Fruit fly (Drosophila melanogaster) whole organism, embryonic: ENCODE results near the gene Pdh.
A peak's percentile ranks its signal among the peaks of the same experiment; 100 is the strongest.

Source experiments
- ATbp ChIP-seq: fragments of 200-800 bp; sonication (Bioruptor generic); optimal IDR thresholded peaks from 2 replicates; lab custom pipeline; 2017; ENCODE audit warnings: missing biosample characterization, mild to moderate bottlenecking, missing genetic modification characterization, missing genetic modification reagents
- Atf6 ChIP-seq: fragments of 200-800 bp; sonication (Bioruptor generic); IDR thresholded peaks from 2 replicates; pipeline ENCODE4 v1.3.6; 2022; ENCODE audit warnings: missing biosample characterization, missing genetic modification characterization
- B-H2 ChIP-seq: fragments of 200-800 bp; sonication (Bioruptor generic); optimal IDR thresholded peaks from 2 replicates; lab custom pipeline; 2018; ENCODE audit warnings: missing biosample characterization, mild to moderate bottlenecking, missing genetic modification characterization
- Bgb ChIP-seq: fragments of 200-800 bp; sonication (Bioruptor generic); IDR thresholded peaks from 2 replicates; pipeline ENCODE4 v1.3.6; 2022; ENCODE audit warnings: missing biosample characterization, missing genetic modification characterization; ENCODE audit not compliant: partially characterized antibody
- CG10462 ChIP-seq: fragments of 200-800 bp; sonication (Bioruptor generic); optimal IDR thresholded peaks from 2 replicates; lab custom pipeline; 2016; ENCODE audit warnings: missing biosample characterization, missing genetic modification characterization
- CG10959 ChIP-seq: fragments of 200-800 bp; sonication (Bioruptor generic); IDR thresholded peaks from 2 replicates; pipeline ENCODE4 v1.3.6; 2022; ENCODE audit warnings: missing biosample characterization, missing genetic modification characterization
- CG11456 ChIP-seq: fragments of 200-800 bp; sonication (Bioruptor generic); IDR thresholded peaks from 3 replicates; pipeline ENCODE4 v1.3.6; 2022; ENCODE audit warnings: missing biosample characterization, missing genetic modification characterization
- CG12104 ChIP-seq: fragments of 200-800 bp; sonication (Bioruptor generic); optimal IDR thresholded peaks from 3 replicates; lab custom pipeline; 2016; ENCODE audit warnings: missing biosample characterization, missing genetic modification characterization
- CG12219 ChIP-seq: fragments of 200-800 bp; sonication (Bioruptor generic); optimal IDR thresholded peaks from 3 replicates; lab custom pipeline; 2018; ENCODE audit warnings: missing biosample characterization, mild to moderate bottlenecking, missing genetic modification characterization
- CG13624 ChIP-seq: fragments of 200-800 bp; sonication (Bioruptor generic); optimal IDR thresholded peaks from 2 replicates; lab custom pipeline; 2016; ENCODE audit warnings: missing biosample characterization, missing genetic modification characterization
- CG15696 ChIP-seq: fragments of 200-800 bp; sonication (Bioruptor generic); optimal IDR thresholded peaks from 2 replicates; lab custom pipeline; 2019; ENCODE audit warnings: missing biosample characterization, mild to moderate bottlenecking, missing genetic modification characterization, moderate library complexity
- CG17829 ChIP-seq: fragments of 200-800 bp; optimal IDR thresholded peaks from 2 replicates; lab custom pipeline; 2019; ENCODE audit warnings: missing biosample characterization, mild to moderate bottlenecking, missing genetic modification characterization, moderate library complexity
- CG30431 ChIP-seq: fragments of 200-800 bp; sonication (Bioruptor generic); optimal IDR thresholded peaks from 2 replicates; lab custom pipeline; 2017; ENCODE audit warnings: missing biosample characterization, missing genetic modification characterization
- CG3065 ChIP-seq: fragments of 200-800 bp; sonication (Bioruptor generic); optimal IDR thresholded peaks from 2 replicates; lab custom pipeline; 2016; ENCODE audit warnings: missing biosample characterization, missing genetic modification characterization
- CG31365 ChIP-seq: fragments of 200-800 bp; sonication (Bioruptor generic); optimal IDR thresholded peaks from 2 replicates; lab custom pipeline; 2018; ENCODE audit warnings: missing biosample characterization, mild to moderate bottlenecking, missing genetic modification characterization
- CG31388 ChIP-seq: fragments of 200-800 bp; sonication (Bioruptor generic); optimal IDR thresholded peaks from 2 replicates; lab custom pipeline; 2016; ENCODE audit warnings: missing biosample characterization, missing genetic modification characterization
- CG34376 ChIP-seq: fragments of 200-800 bp; sonication (Bioruptor generic); optimal IDR thresholded peaks from 2 replicates; lab custom pipeline; 2018; ENCODE audit warnings: missing biosample characterization, mild to moderate bottlenecking, missing genetic modification characterization
- CG4328 ChIP-seq: fragments of 200-800 bp; sonication (Bioruptor generic); optimal IDR thresholded peaks from 3 replicates; lab custom pipeline; 2017; ENCODE audit warnings: missing biosample characterization, missing genetic modification reagents, missing genetic modification characterization
- CG5245 ChIP-seq: fragments of 200-800 bp; sonication (Bioruptor generic); optimal IDR thresholded peaks from 3 replicates; lab custom pipeline; 2016; ENCODE audit warnings: missing biosample characterization, missing genetic modification characterization
- CG8281 ChIP-seq: fragments of 200-800 bp; sonication (Bioruptor generic); optimal IDR thresholded peaks from 2 replicates; lab custom pipeline; 2018; ENCODE audit warnings: missing biosample characterization, mild to moderate bottlenecking, missing genetic modification characterization, moderate library complexity
- CG9817 ChIP-seq: fragments of 200-800 bp; sonication (Bioruptor generic); optimal IDR thresholded peaks from 2 replicates; lab custom pipeline; 2018; ENCODE audit warnings: missing biosample characterization, mild to moderate bottlenecking, missing genetic modification characterization, moderate library complexity
- CkIIα-i1 ChIP-seq: fragments of 200-800 bp; sonication (Bioruptor generic); IDR thresholded peaks from 2 replicates; pipeline ENCODE4 v1.3.6; 2022; ENCODE audit warnings: missing biosample characterization, missing genetic modification characterization
- Dbx ChIP-seq: fragments of 200-800 bp; sonication (Bioruptor generic); IDR thresholded peaks from 3 replicates; pipeline ENCODE4 v1.3.6; 2022; ENCODE audit warnings: missing biosample characterization, missing genetic modification characterization
- Dek ChIP-seq: fragments of 200-800 bp; sonication (Bioruptor generic); optimal IDR thresholded peaks from 3 replicates; lab custom pipeline; 2019; ENCODE audit warnings: missing biosample characterization, mild to moderate bottlenecking, missing genetic modification characterization, moderate library complexity
- HLH54F ChIP-seq: fragments of 200-800 bp; sonication (Bioruptor generic); optimal IDR thresholded peaks from 3 replicates; lab custom pipeline; 2016; ENCODE audit warnings: missing biosample characterization, missing genetic modification characterization
- Hr39 ChIP-seq: fragments of >200 bp; optimal IDR thresholded peaks from 2 replicates; lab custom pipeline; 2017
- Hr78 ChIP-seq, 2 experiments: fragments of 200-800 bp in 1 of 2; fragments of >200 bp in 1 of 2; sonication (Bioruptor generic) in 1 of 2; optimal IDR thresholded peaks; 2 replicates each; lab custom pipeline; 2017 to 2019; ENCODE audit warnings: missing biosample characterization in 2 of 2, missing genetic modification characterization in 2 of 2, mild to moderate bottlenecking in 1 of 2, moderate library complexity in 1 of 2
- MBD-R2 ChIP-seq: fragments of 200-800 bp; sonication (Bioruptor generic); IDR thresholded peaks from 2 replicates; pipeline ENCODE4 v1.3.6; 2022; ENCODE audit warnings: missing biosample characterization, missing genetic modification characterization
- Mad ChIP-seq: fragments of 200-800 bp; sonication (Bioruptor generic); optimal IDR thresholded peaks from 2 replicates; lab custom pipeline; 2016; ENCODE audit warnings: missing biosample characterization, missing genetic modification characterization
- Ptx1 ChIP-seq: fragments of 200-800 bp; sonication (Bioruptor generic); IDR thresholded peaks from 2 replicates; pipeline ENCODE4 v1.3.6; 2022; ENCODE audit warnings: missing biosample characterization, missing genetic modification characterization
- Ravus ChIP-seq: fragments of 200-800 bp; sonication (Bioruptor generic); IDR thresholded peaks from 2 replicates; pipeline ENCODE4 v1.3.6; 2022; ENCODE audit warnings: missing biosample characterization, missing genetic modification characterization
- Rx ChIP-seq: fragments of 200-800 bp; sonication (Bioruptor generic); IDR thresholded peaks from 2 replicates; pipeline ENCODE4 v1.3.6; 2022; ENCODE audit warnings: missing biosample characterization, missing genetic modification characterization
- Side ChIP-seq: fragments of 200-800 bp; sonication (Bioruptor generic); optimal IDR thresholded peaks from 2 replicates; lab custom pipeline; 2016; ENCODE audit warnings: missing biosample characterization, missing genetic modification characterization
- Sox102F ChIP-seq: fragments of 200-800 bp; sonication (Bioruptor generic); optimal IDR thresholded peaks from 2 replicates; lab custom pipeline; 2018; ENCODE audit warnings: missing biosample characterization, mild to moderate bottlenecking, missing genetic modification characterization, moderate library complexity
- Vsx1 ChIP-seq: fragments of 200-800 bp; sonication (Bioruptor generic); optimal IDR thresholded peaks from 2 replicates; lab custom pipeline; 2017; ENCODE audit warnings: missing biosample characterization, mild to moderate bottlenecking, missing genetic modification characterization, missing genetic modification reagents
- ap ChIP-seq: fragments of 200-800 bp; sonication (Bioruptor generic); IDR thresholded peaks from 2 replicates; pipeline ENCODE4 v1.3.6; 2022; ENCODE audit warnings: missing biosample characterization, missing genetic modification characterization
- crol ChIP-seq: fragments of 200-800 bp; sonication (Bioruptor generic); IDR thresholded peaks from 2 replicates; pipeline ENCODE4 v1.3.6; 2022; ENCODE audit warnings: missing biosample characterization, missing genetic modification characterization
- da ChIP-seq: fragments of 200-800 bp; sonication (Bioruptor generic); optimal IDR thresholded peaks from 2 replicates; lab custom pipeline; 2016; ENCODE audit warnings: missing biosample characterization, missing genetic modification characterization
- dan ChIP-seq: fragments of 200-800 bp; sonication (Bioruptor generic); IDR thresholded peaks from 2 replicates; pipeline ENCODE4 v1.3.6; 2022; ENCODE audit warnings: missing biosample characterization, missing genetic modification characterization
- dmrt11E ChIP-seq: fragments of 200-800 bp; sonication (Bioruptor generic); optimal IDR thresholded peaks from 3 replicates; lab custom pipeline; 2018; ENCODE audit warnings: missing biosample characterization, mild to moderate bottlenecking, missing genetic modification characterization, moderate library complexity
- grau ChIP-seq: fragments of 200-800 bp; optimal IDR thresholded peaks from 3 replicates; lab custom pipeline; 2019; ENCODE audit warnings: missing biosample characterization, mild to moderate bottlenecking, missing genetic modification characterization, moderate library complexity
- kah ChIP-seq: fragments of 200-800 bp; sonication (Bioruptor generic); optimal IDR thresholded peaks from 2 replicates; lab custom pipeline; 2018; ENCODE audit warnings: missing biosample characterization, mild to moderate bottlenecking, missing genetic modification characterization
- kay ChIP-seq: fragments of 200-800 bp; sonication (Bioruptor generic); optimal IDR thresholded peaks from 2 replicates; lab custom pipeline; 2016; ENCODE audit warnings: missing biosample characterization, missing genetic modification characterization
- ken ChIP-seq: fragments of 200-800 bp; sonication (Bioruptor generic); IDR thresholded peaks from 3 replicates; pipeline ENCODE4 v1.3.6; 2022; ENCODE audit warnings: missing biosample characterization, missing genetic modification characterization
- pb ChIP-seq: fragments of 200-800 bp; sonication (Bioruptor generic); optimal IDR thresholded peaks from 3 replicates; lab custom pipeline; 2016; ENCODE audit warnings: missing biosample characterization, missing genetic modification characterization
- pho ChIP-seq: fragments of 200-800 bp; sonication (Bioruptor generic); optimal IDR thresholded peaks from 2 replicates; lab custom pipeline; 2016; ENCODE audit warnings: missing biosample characterization, missing genetic modification characterization
- salm ChIP-seq: fragments of 200-800 bp; sonication (Bioruptor generic); optimal IDR thresholded peaks from 2 replicates; lab custom pipeline; 2018; ENCODE audit warnings: missing biosample characterization, mild to moderate bottlenecking, missing genetic modification characterization
- slou ChIP-seq: fragments of 200-800 bp; sonication (Bioruptor generic); optimal IDR thresholded peaks from 3 replicates; lab custom pipeline; 2016; ENCODE audit warnings: missing biosample characterization, missing genetic modification characterization
- tgo ChIP-seq: fragments of 200-800 bp; sonication (Bioruptor generic); IDR thresholded peaks from 3 replicates; pipeline ENCODE4 v1.3.6; 2022; ENCODE audit warnings: missing biosample characterization, missing genetic modification characterization
- toy ChIP-seq: fragments of 200-800 bp; sonication (Bioruptor generic); IDR thresholded peaks from 2 replicates; pipeline ENCODE4 v1.3.6; 2022; ENCODE audit warnings: missing biosample characterization, missing genetic modification characterization
- wor ChIP-seq: fragments of 200-800 bp; sonication (Bioruptor generic); IDR thresholded peaks from 2 replicates; pipeline ENCODE4 v1.3.6; 2022; ENCODE audit warnings: missing biosample characterization, missing genetic modification characterization

The Pdh gene

dm6 chr3L:16328207-16328891 is 25.7 kb downstream of the Pdh start, which contains the start of gene CG13058 (continued):
- TF ChIP-seq CG15696 (no peak), Atf6 (GFP tag; lab: Robert Waterston, UW) (peak; percentile 84), Ravus (GFP tag; lab: Robert Waterston, UW) (no peak; the same call in 1 of the 2 replicates), CG10462 (GFP tag; lab: Kevin White, UChicago) (no peak), CG12219 (GFP tag; lab: Kevin White, UChicago) (peak; percentile 74), CG9817 (peak; percentile 71), CG13624 (no peak), CG5245 (peak; percentile 21), Ptx1 (GFP tag; lab: Robert Waterston, UW) (peak; percentile 64), pb (GFP tag; lab: Kevin White, UChicago) (no peak), ken (0 out of 3 replicates have a peak, but pooled peaks have one; percentile 36), Side (GFP tag; lab: Kevin White, UChicago) (no peak), ATbp (GFP tag; lab: Kevin White, UChicago) (no peak), CG10959 (GFP tag; lab: Robert Waterston, UW) (no peak), CG31388 (no peak), Dek (tag; lab: Kevin White, UChicago) (peak; percentile 60), HLH54F (peak; percentile 64), kay (no peak), CG17829 (tag; lab: Kevin White, UChicago) (no peak), grau (tag; lab: Kevin White, UChicago) (peak; percentile 79), ap (GFP tag; lab: Robert Waterston, UW) (peak; percentile 59), Bgb (GFP tag; lab: Robert Waterston, UW) (no peak), Vsx1 (peak; percentile 16), CG31365 (tag; lab: Kevin White, UChicago) (no peak), CG11456 (no peak), toy (GFP tag; lab: Robert Waterston, UW) (no peak), Rx (no peak), Mad (GFP tag; lab: Kevin White, UChicago) (peak; percentile 22), salm (tag; lab: Kevin White, UChicago) (no peak), CG4328 (GFP tag; lab: Kevin White, UChicago) (no peak), CG3065 (GFP tag; lab: Kevin White, UChicago) (no peak), wor (peak; percentile 41; the same call in 1 of the 2 replicates), dmrt11E (no peak), Dbx (GFP tag; lab: Robert Waterston, UW) (peak; percentile 64; the same call in 2 of the 3 replicates), CG34376 (peak; percentile 3), tgo (GFP tag; lab: Robert Waterston, UW) (peak; percentile 52; the same call in 2 of the 3 replicates), CG12104 (GFP tag; lab: Kevin White, UChicago) (no peak), Hr39 (lab: Kevin White, UChicago) (no peak), MBD-R2 (GFP tag; lab: Robert Waterston, UW) (peak; percentile 48), dan (GFP tag; lab: Robert Waterston, UW) (no peak), kah (GFP tag; lab: Kevin White, UChicago) (peak; percentile 19), CG30431 (GFP tag; lab: Kevin White, UChicago) (peak; percentile 27), Hr78 (GFP tag; optimal IDR thresholded peaks at IDR 0.05; lab: Kevin White, UChicago) (no peak), Sox102F (peak; percentile 75), B-H2 (GFP tag; lab: Kevin White, UChicago) (no peak), pho (GFP tag; lab: Kevin White, UChicago) (peak; percentile 53), CG8281 (tag; lab: Kevin White, UChicago) (peak; percentile 79), CkIIα-i1 (no peak), slou (GFP tag; lab: Kevin White, UChicago) (no peak), da (GFP tag; lab: Kevin White, UChicago) (no peak), crol (peak; percentile 69)
